Fruit fly (Drosophila melanogaster) whole organism, embryonic: ENCODE results near the gene CG9630.

Experiments used
- ATbp ChIP-seq: fragments of 200-800 bp; sonication (Bioruptor generic); optimal IDR thresholded peaks from 2 replicates; lab custom pipeline; 2017; ENCODE audit warnings: missing biosample characterization, mild to moderate bottlenecking, missing genetic modification characterization, missing genetic modification reagents
- CG10147 ChIP-seq: fragments of 200-800 bp; sonication (Bioruptor generic); optimal IDR thresholded peaks from 2 replicates; lab custom pipeline; 2019; ENCODE audit warnings: missing biosample characterization, mild to moderate bottlenecking, missing genetic modification characterization, moderate library complexity
- CG10321 ChIP-seq: fragments of 200-800 bp; sonication (Bioruptor generic); IDR thresholded peaks from 2 replicates; pipeline ENCODE4 v1.3.6; 2022; ENCODE audit warnings: missing biosample characterization, missing genetic modification characterization
- CG11398 ChIP-seq: fragments of 200-800 bp; sonication (Bioruptor generic); optimal IDR thresholded peaks from 2 replicates; lab custom pipeline; 2016; ENCODE audit warnings: missing biosample characterization, missing genetic modification characterization
- CG11504 ChIP-seq: fragments of 200-800 bp; sonication (Bioruptor generic); optimal IDR thresholded peaks from 3 replicates; lab custom pipeline; 2019; ENCODE audit warnings: missing biosample characterization, mild to moderate bottlenecking, missing genetic modification characterization, moderate library complexity
- CG12744 ChIP-seq: fragments of 200-800 bp; sonication (Bioruptor generic); optimal IDR thresholded peaks from 2 replicates; lab custom pipeline; 2016; ENCODE audit warnings: missing biosample characterization, missing genetic modification characterization
- CG12769 ChIP-seq: fragments of 200-800 bp; sonication (Bioruptor generic); optimal IDR thresholded peaks from 2 replicates; lab custom pipeline; 2019; ENCODE audit warnings: missing biosample characterization, mild to moderate bottlenecking, missing genetic modification characterization, moderate library complexity
- CG12942 ChIP-seq: fragments of 200-800 bp; sonication (Bioruptor generic); optimal IDR thresholded peaks from 3 replicates; lab custom pipeline; 2016; ENCODE audit warnings: missing biosample characterization, missing genetic modification characterization
- CG15269 ChIP-seq: fragments of 200-800 bp; sonication (Bioruptor generic); optimal IDR thresholded peaks from 2 replicates; lab custom pipeline; 2018; ENCODE audit warnings: missing biosample characterization, mild to moderate bottlenecking, missing genetic modification characterization, moderate library complexity
- CG15601 ChIP-seq: fragments of 200-800 bp; sonication (Bioruptor generic); optimal IDR thresholded peaks from 3 replicates; lab custom pipeline; 2019; ENCODE audit warnings: missing biosample characterization, mild to moderate bottlenecking, missing genetic modification characterization, moderate library complexity
- CG17568 ChIP-seq: fragments of 200-800 bp; sonication (Bioruptor generic); optimal IDR thresholded peaks from 2 replicates; lab custom pipeline; 2018; ENCODE audit warnings: missing biosample characterization, mild to moderate bottlenecking, missing genetic modification characterization, moderate library complexity
- CG32532 ChIP-seq: fragments of 200-800 bp; sonication (Bioruptor generic); IDR thresholded peaks from 2 replicates; pipeline ENCODE4 v1.3.6; 2022; ENCODE audit warnings: missing biosample characterization, missing genetic modification characterization
- CG3281 ChIP-seq: fragments of 200-800 bp; sonication (Bioruptor generic); optimal IDR thresholded peaks from 3 replicates; lab custom pipeline; 2017; ENCODE audit warnings: missing biosample characterization, mild to moderate bottlenecking, missing genetic modification characterization
- CG3407 ChIP-seq: fragments of 200-800 bp; sonication (Bioruptor generic); optimal IDR thresholded peaks from 2 replicates; lab custom pipeline; 2018; ENCODE audit warnings: missing biosample characterization, mild to moderate bottlenecking, missing genetic modification characterization
- CG4282 ChIP-seq: fragments of 200-800 bp; sonication (Bioruptor generic); optimal IDR thresholded peaks from 2 replicates; lab custom pipeline; 2016; ENCODE audit warnings: missing biosample characterization, missing genetic modification characterization
- CG4617 ChIP-seq: fragments of 200-800 bp; sonication (Bioruptor generic); optimal IDR thresholded peaks from 3 replicates; lab custom pipeline; 2016; ENCODE audit warnings: missing biosample characterization, missing genetic modification characterization, borderline replicate concordance
- CG5180 ChIP-seq: fragments of 200-800 bp; sonication (Bioruptor generic); optimal IDR thresholded peaks from 3 replicates; lab custom pipeline; 2017; ENCODE audit warnings: missing biosample characterization, missing genetic modification characterization, mild to moderate bottlenecking, moderate library complexity, missing genetic modification reagents
- CG6813 ChIP-seq: fragments of 200-800 bp; sonication (Bioruptor generic); optimal IDR thresholded peaks from 2 replicates; lab custom pipeline; 2017; ENCODE audit warnings: missing biosample characterization, missing genetic modification characterization, mild to moderate bottlenecking, moderate library complexity, missing genetic modification reagents
- CG9797 ChIP-seq: fragments of 200-800 bp; sonication (Bioruptor generic); optimal IDR thresholded peaks from 3 replicates; lab custom pipeline; 2018; ENCODE audit warnings: missing biosample characterization, mild to moderate bottlenecking, missing genetic modification characterization
- Camta ChIP-seq: fragments of 200-800 bp; sonication (Bioruptor generic); optimal IDR thresholded peaks from 2 replicates; lab custom pipeline; 2016; ENCODE audit warnings: missing biosample characterization, missing genetic modification characterization
- Dbx ChIP-seq: fragments of 200-800 bp; sonication (Bioruptor generic); IDR thresholded peaks from 3 replicates; pipeline ENCODE4 v1.3.6; 2022; ENCODE audit warnings: missing biosample characterization, missing genetic modification characterization
- Dip3 ChIP-seq: fragments of 200-800 bp; sonication (Bioruptor generic); optimal IDR thresholded peaks from 3 replicates; lab custom pipeline; 2016; ENCODE audit warnings: missing biosample characterization, missing genetic modification characterization
- Dp ChIP-seq: fragments of 200-800 bp; sonication (Bioruptor generic); optimal IDR thresholded peaks from 2 replicates; lab custom pipeline; 2018; ENCODE audit warnings: missing biosample characterization, mild to moderate bottlenecking, missing genetic modification characterization, moderate library complexity
- H2.0 ChIP-seq: fragments of 200-800 bp; sonication (Bioruptor generic); IDR thresholded peaks from 2 replicates; pipeline ENCODE4 v1.3.6; 2022; ENCODE audit warnings: missing biosample characterization, missing genetic modification characterization
- Hand ChIP-seq: fragments of 200-800 bp; sonication (Bioruptor generic); optimal IDR thresholded peaks from 2 replicates; lab custom pipeline; 2017; ENCODE audit warnings: mild to moderate bottlenecking, missing biosample characterization, missing genetic modification reagents, missing genetic modification characterization
- HmgD ChIP-seq: fragments of 200-800 bp; sonication (Bioruptor generic); optimal IDR thresholded peaks from 3 replicates; lab custom pipeline; 2016; ENCODE audit warnings: missing biosample characterization, missing genetic modification characterization
- Mrtf ChIP-seq: fragments of 200-800 bp; sonication (Bioruptor generic); IDR thresholded peaks from 3 replicates; pipeline ENCODE4 v1.3.6; 2022; ENCODE audit warnings: missing biosample characterization, missing genetic modification characterization
- Nf-YC ChIP-seq: fragments of 200-800 bp; optimal IDR thresholded peaks from 3 replicates; lab custom pipeline; 2019; ENCODE audit warnings: missing biosample characterization, mild to moderate bottlenecking, missing genetic modification characterization, moderate library complexity
- Opbp ChIP-seq: fragments of 200-800 bp; sonication (Bioruptor generic); IDR thresholded peaks from 3 replicates; pipeline ENCODE4 v1.3.6; 2022; ENCODE audit warnings: missing biosample characterization, missing genetic modification characterization; ENCODE audit not compliant: partially characterized antibody
- Six4 ChIP-seq: fragments of 200-800 bp; sonication (Bioruptor generic); optimal IDR thresholded peaks from 2 replicates; lab custom pipeline; 2016; ENCODE audit warnings: missing biosample characterization, missing genetic modification characterization
- Sox102F ChIP-seq: fragments of 200-800 bp; sonication (Bioruptor generic); optimal IDR thresholded peaks from 2 replicates; lab custom pipeline; 2018; ENCODE audit warnings: missing biosample characterization, mild to moderate bottlenecking, missing genetic modification characterization, moderate library complexity
- amos ChIP-seq: fragments of 200-800 bp; sonication (Bioruptor generic); IDR thresholded peaks from 2 replicates; pipeline ENCODE4 v1.3.6; 2022; ENCODE audit warnings: missing biosample characterization, missing genetic modification characterization; ENCODE audit not compliant: partially characterized antibody
- btn ChIP-seq: fragments of 200-800 bp; sonication (Bioruptor generic); optimal IDR thresholded peaks from 2 replicates; lab custom pipeline; 2016; ENCODE audit warnings: missing biosample characterization, missing genetic modification characterization
- chinmo ChIP-seq: fragments of 200-800 bp; sonication (Bioruptor generic); IDR thresholded peaks from 4 replicates; pipeline ENCODE4 v1.3.6; 2022; ENCODE audit warnings: missing biosample characterization, missing genetic modification characterization; ENCODE audit not compliant: partially characterized antibody
- fd3F ChIP-seq: fragments of 200-800 bp; sonication (Bioruptor generic); optimal IDR thresholded peaks from 2 replicates; lab custom pipeline; 2018; ENCODE audit warnings: missing biosample characterization, mild to moderate bottlenecking, missing genetic modification characterization, moderate library complexity
- hb ChIP-seq: fragments of 200-800 bp; sonication (Bioruptor generic); IDR thresholded peaks from 3 replicates; pipeline ENCODE4 v1.3.6; 2022; ENCODE audit warnings: missing biosample characterization, missing genetic modification characterization; ENCODE audit not compliant: partially characterized antibody
- inv ChIP-seq: fragments of 200-800 bp; sonication (Bioruptor generic); IDR thresholded peaks from 2 replicates; pipeline ENCODE4 v1.3.6; 2022; ENCODE audit warnings: missing biosample characterization, missing genetic modification characterization; ENCODE audit not compliant: partially characterized antibody
- luna ChIP-seq: fragments of 200-800 bp; sonication (Bioruptor generic); optimal IDR thresholded peaks from 2 replicates; lab custom pipeline; 2016; ENCODE audit warnings: missing biosample characterization, missing genetic modification characterization
- maf-S ChIP-seq: fragments of 200-800 bp; sonication (Bioruptor generic); optimal IDR thresholded peaks from 2 replicates; lab custom pipeline; 2016; ENCODE audit warnings: missing biosample characterization, missing genetic modification characterization
- pan ChIP-seq, 4 experiments: fragments of >200 bp in 3 of 4; fragments of 200-800 bp in 1 of 4; sonication (Bioruptor generic) in 1 of 4; optimal IDR thresholded peaks in 3 of 4; IDR thresholded peaks in 1 of 4; 2 replicates each; pipeline versions ENCODE4 v1.3.6 to Lab custom; 2017 to 2022; ENCODE audit warnings: missing biosample characterization in 2 of 4, missing genetic modification characterization in 2 of 4, mixed read lengths in 1 of 4
- phol ChIP-seq: fragments of 200-800 bp; sonication (Bioruptor generic); optimal IDR thresholded peaks from 3 replicates; lab custom pipeline; 2018; ENCODE audit warnings: missing biosample characterization, mild to moderate bottlenecking, missing genetic modification characterization, moderate library complexity
- sens ChIP-seq: fragments of 200-800 bp; sonication (Bioruptor generic); peaks from one replicate; lab custom pipeline; 2016; ENCODE audit warnings: missing biosample characterization, missing genetic modification characterization
- sens-2 ChIP-seq: fragments of 200-800 bp; sonication (Bioruptor generic); IDR thresholded peaks from 2 replicates; pipeline ENCODE4 v1.3.6; 2022; ENCODE audit warnings: missing biosample characterization, missing genetic modification characterization
- sna ChIP-seq: fragments of 200-800 bp; sonication (Bioruptor generic); IDR thresholded peaks from 2 replicates; pipeline ENCODE4 v1.3.6; 2022; ENCODE audit warnings: missing biosample characterization, missing genetic modification characterization; ENCODE audit not compliant: partially characterized antibody
- sug ChIP-seq: fragments of 200-800 bp; optimal IDR thresholded peaks from 2 replicates; lab custom pipeline; 2019; ENCODE audit warnings: missing biosample characterization, mild to moderate bottlenecking, missing genetic modification characterization, moderate library complexity
- tna ChIP-seq: fragments of 200-800 bp; sonication (Bioruptor generic); IDR thresholded peaks from 2 replicates; pipeline ENCODE4 v1.3.6; 2022; ENCODE audit warnings: missing biosample characterization, missing genetic modification characterization; ENCODE audit not compliant: partially characterized antibody
- trh ChIP-seq: fragments of 200-800 bp; sonication (Bioruptor generic); optimal IDR thresholded peaks from 2 replicates; lab custom pipeline; 2016; ENCODE audit warnings: missing biosample characterization, missing genetic modification characterization
- vnd ChIP-seq: fragments of 200-800 bp; sonication (Bioruptor generic); IDR thresholded peaks from 3 replicates; pipeline ENCODE4 v1.3.6; 2022; ENCODE audit warnings: missing biosample characterization, missing genetic modification characterization; ENCODE audit not compliant: partially characterized antibody
- zfh1 ChIP-seq: fragments of 200-800 bp; sonication (Bioruptor generic); IDR thresholded peaks from 3 replicates; pipeline ENCODE4 v1.3.6; 2022; ENCODE audit warnings: missing biosample characterization, missing genetic modification characterization

CG9630 gene

dm6 chr3R:8313038-8313437, 43.3 kb upstream of the CG9630 start, which contains the start of gene CG7483 (continued):
- TF ChIP-seq pan (optimal IDR thresholded peaks at IDR 0.05; lab: Kevin White, UChicago) = no peak
- peak in 1 of 2 experiments; percentile 5 for TF ChIP-seq pan (GFP tag; optimal IDR thresholded peaks at IDR 0.05 in 1 of 2, IDR thresholded peaks at IDR 0.05 in 1 of 2)
- TF ChIP-seq fd3F (GFP tag; lab: Kevin White, UChicago) = no peak
- TF ChIP-seq CG10321 (GFP tag; lab: Robert Waterston, UW) = no peak
- no peak for TF ChIP-seq CG15269
- no peak for TF ChIP-seq Dip3 (GFP tag; lab: Kevin White, UChicago)
- TF ChIP-seq Camta (GFP tag; lab: Kevin White, UChicago) = no peak
- TF ChIP-seq CG4617 = peak; percentile 46
- peak; percentile 82; the same call in 2 of the 3 replicates for TF ChIP-seq Opbp (GFP tag; lab: Robert Waterston, UW)
- no peak for TF ChIP-seq H2.0 (GFP tag; lab: Robert Waterston, UW)
- peak; percentile 86 for TF ChIP-seq CG11504 (tag; lab: Kevin White, UChicago)
- no peak for TF ChIP-seq CG3281 (GFP tag; lab: Kevin White, UChicago)
- peak; percentile 19 for TF ChIP-seq sug (tag; lab: Kevin White, UChicago)
- TF ChIP-seq hb (GFP tag; lab: Robert Waterston, UW) = peak; percentile 61; the same call in 1 of the 3 replicates
- no peak for TF ChIP-seq sens-2 (GFP tag; lab: Robert Waterston, UW)
- no peak for TF ChIP-seq CG32532 (GFP tag; lab: Robert Waterston, UW)
- no peak for TF ChIP-seq CG10147 (GFP tag; lab: Kevin White, UChicago)
- peak; percentile 60 for TF ChIP-seq sens (GFP tag; lab: Kevin White, UChicago)
- no peak for TF ChIP-seq CG4282 (GFP tag; lab: Kevin White, UChicago)
- no peak for TF ChIP-seq CG12942 (GFP tag; lab: Kevin White, UChicago)
- TF ChIP-seq Dp (GFP tag; lab: Kevin White, UChicago) = peak; percentile 96
- TF ChIP-seq Dbx = no peak
- peak; percentile 59 for TF ChIP-seq inv
- TF ChIP-seq trh (GFP tag; lab: Kevin White, UChicago) = no peak
- TF ChIP-seq vnd (GFP tag; lab: Robert Waterston, UW) = peak; percentile 75
- no peak for TF ChIP-seq Hand (GFP tag; lab: Kevin White, UChicago)
- TF ChIP-seq CG6813 (GFP tag; lab: Kevin White, UChicago) = no peak
- no peak for TF ChIP-seq ATbp (GFP tag; lab: Kevin White, UChicago)
- no peak for TF ChIP-seq CG3407
- TF ChIP-seq CG17568 (GFP tag; lab: Kevin White, UChicago) = no peak
- TF ChIP-seq CG15601 (tag; lab: Kevin White, UChicago) = peak; percentile 46
- TF ChIP-seq maf-S (GFP tag; lab: Kevin White, UChicago) = no peak
- no peak for TF ChIP-seq Mrtf
- peak; percentile 65 for TF ChIP-seq tna (GFP tag; lab: Robert Waterston, UW)
- TF ChIP-seq sna (GFP tag; lab: Robert Waterston, UW) = peak; percentile 78
- no peak for TF ChIP-seq Six4 (GFP tag; lab: Kevin White, UChicago)
- TF ChIP-seq CG11398 = no peak
- peak; percentile 22 for TF ChIP-seq phol (tag; lab: Kevin White, UChicago)
- no peak for TF ChIP-seq CG5180 (GFP tag; lab: Kevin White, UChicago)
- no peak for TF ChIP-seq Sox102F (GFP tag; lab: Kevin White, UChicago)
- TF ChIP-seq chinmo (GFP tag; lab: Robert Waterston, UW) = peak; percentile 77; the same call in 3 of the 4 replicates
- peak; percentile 34 for TF ChIP-seq Nf-YC (tag; lab: Kevin White, UChicago)
- no peak for TF ChIP-seq luna (GFP tag; lab: Kevin White, UChicago)
- TF ChIP-seq CG12769 (tag; lab: Kevin White, UChicago) = no peak
- no peak for TF ChIP-seq HmgD
- peak; percentile 86 for TF ChIP-seq amos (GFP tag; lab: Robert Waterston, UW)
- peak; percentile 54 for TF ChIP-seq CG9797
- TF ChIP-seq btn = no peak
- TF ChIP-seq zfh1 = no peak
- TF ChIP-seq CG12744 (GFP tag; lab: Kevin White, UChicago) = no peak
